Worm (Caenorhabditis elegans): ENCODE measurements around the gene ttr-50.

The ttr-50 gene

DNA sequence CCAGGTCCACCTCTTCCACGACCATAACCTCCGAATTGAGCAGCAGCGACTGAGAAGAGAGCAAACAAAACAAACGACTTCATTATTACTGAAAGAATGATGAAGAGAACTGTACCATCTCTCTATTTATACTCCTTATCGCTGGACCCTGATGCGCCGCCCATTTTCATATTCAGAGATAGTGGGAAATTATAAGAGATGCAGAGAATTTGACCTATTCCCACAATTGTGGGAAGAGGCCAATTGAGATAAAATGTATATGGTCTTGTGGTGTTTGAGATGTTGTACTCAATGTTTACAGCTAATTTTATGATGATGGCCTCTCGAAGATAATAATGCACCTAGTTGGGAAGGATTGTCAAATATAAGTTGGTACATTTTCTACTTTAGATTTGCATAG lies at the start of gene ttr-50:
Gene ttr-50, minus strand, starts transcription at position 101 of the 400 bp plus-strand sequence.
- TF ChIP-seq cog-1 (tag; optimal IDR thresholded peaks at IDR 0.05) = no peak

DNA sequence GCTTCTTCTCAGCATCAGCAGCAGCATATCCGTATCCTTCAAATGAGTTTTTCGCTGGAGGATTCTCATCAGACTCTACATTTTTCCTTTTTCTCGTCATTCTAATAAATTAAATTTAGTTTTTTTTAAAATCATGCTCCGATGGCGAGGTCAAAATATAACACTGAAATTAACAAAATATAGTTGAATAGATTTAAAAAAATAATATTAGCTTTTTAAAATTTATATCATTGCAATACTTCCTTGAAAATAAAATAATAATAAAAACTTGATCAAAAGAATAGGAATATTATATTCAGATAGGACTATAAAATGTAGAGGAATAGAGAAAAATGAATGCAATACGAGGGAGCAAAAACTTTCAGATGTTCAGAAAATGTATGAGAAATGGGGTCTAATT lies 47.2 kb upstream of the ttr-50 start, which contains the start of gene ZK792.5:
Gene ZK792.5, minus strand, starts transcription at position 101 of the 400 bp plus-strand sequence.
- no peak for TF ChIP-seq ztf-29 (GFP tag; IDR thresholded peaks at IDR 0.05)
- no peak for TF ChIP-seq med-1 (GFP tag; optimal IDR thresholded peaks at IDR 0.05; ENCODE audit: insufficient read depth)
- TF ChIP-seq tab-1 (GFP tag; IDR thresholded peaks at IDR 0.05) = no peak
- no peak for TF ChIP-seq ref-1 (GFP tag; conservative IDR thresholded peaks at IDR 0.05)
- TF ChIP-seq klf-2 (GFP tag; conservative IDR thresholded peaks at IDR 0.05) = no peak
- no peak for TF ChIP-seq T22C8.4 (GFP tag; IDR thresholded peaks at IDR 0.05)
- no peak for TF ChIP-seq cog-1 (tag; optimal IDR thresholded peaks at IDR 0.05)
- TF ChIP-seq ztf-23 (GFP tag; IDR thresholded peaks at IDR 0.05) = no peak
- TF ChIP-seq flt-1 (GFP tag; IDR thresholded peaks at IDR 0.05) = no peak

DNA sequence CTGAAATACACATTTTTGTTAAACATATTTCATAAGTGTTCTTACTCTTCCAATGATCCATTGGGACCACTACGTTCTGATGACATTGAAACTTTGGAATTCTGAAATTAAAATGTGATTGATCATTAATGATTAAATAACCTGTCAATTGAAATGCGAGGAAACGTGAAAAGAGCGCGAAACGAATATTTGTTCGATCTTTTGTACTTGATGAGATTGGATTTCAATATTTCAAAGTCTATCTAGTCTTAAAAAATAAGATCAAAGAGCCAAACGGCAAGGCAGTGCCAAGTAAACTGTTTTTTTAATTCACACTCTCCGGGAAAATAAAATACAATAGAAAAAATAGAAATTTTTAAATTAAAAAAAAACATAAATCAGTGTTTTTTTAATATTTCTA lies 41.1 kb upstream of the ttr-50 start, which contains the start of gene ZK792.4:
Gene ZK792.4, minus strand, starts transcription at position 101 of the 400 bp plus-strand sequence.
- TF ChIP-seq tab-1 (GFP tag; IDR thresholded peaks at IDR 0.05) (no peak), ztf-29 (GFP tag; IDR thresholded peaks at IDR 0.05) (no peak), klf-2 (GFP tag; conservative IDR thresholded peaks at IDR 0.05) (no peak), med-1 (GFP tag; optimal IDR thresholded peaks at IDR 0.05; ENCODE audit: insufficient read depth) (no peak), ztf-23 (GFP tag; IDR thresholded peaks at IDR 0.05) (no peak), ref-1 (GFP tag; conservative IDR thresholded peaks at IDR 0.05) (no peak), T22C8.4 (GFP tag; IDR thresholded peaks at IDR 0.05) (no peak), cog-1 (tag; optimal IDR thresholded peaks at IDR 0.05) (no peak), flt-1 (GFP tag; IDR thresholded peaks at IDR 0.05) (no peak)

DNA sequence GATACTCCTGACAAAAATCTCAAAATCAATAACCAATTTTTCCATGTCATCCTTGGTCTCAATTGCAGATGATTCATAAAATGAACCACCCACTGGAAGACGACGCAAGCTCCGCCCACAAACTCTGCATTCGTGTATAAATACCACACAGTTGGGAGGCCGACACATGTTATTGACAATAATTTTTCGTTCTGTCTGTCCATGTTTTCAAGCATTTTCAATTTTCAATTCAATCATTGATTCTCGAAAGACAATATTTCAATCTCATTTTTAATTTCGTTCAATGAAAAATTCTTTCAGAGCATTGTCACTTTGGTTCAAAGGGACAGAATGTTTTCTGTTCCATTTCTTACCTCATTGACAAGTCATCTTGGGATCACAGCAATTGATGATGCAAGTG lies 35.2 kb upstream of the ttr-50 start, which contains the start of gene inx-9:
Gene inx-9, plus strand, starts transcription at position 301 of the 400 bp plus-strand sequence.
- no peak for TF ChIP-seq ref-1 (GFP tag; conservative IDR thresholded peaks at IDR 0.05)
- TF ChIP-seq ztf-29 (GFP tag; IDR thresholded peaks at IDR 0.05) = no peak
- TF ChIP-seq T22C8.4 (GFP tag; IDR thresholded peaks at IDR 0.05) = no peak
- no peak for TF ChIP-seq tab-1 (GFP tag; IDR thresholded peaks at IDR 0.05)
- no peak for TF ChIP-seq med-1 (GFP tag; optimal IDR thresholded peaks at IDR 0.05; ENCODE audit: insufficient read depth)
- no peak for TF ChIP-seq cog-1 (tag; optimal IDR thresholded peaks at IDR 0.05)
- TF ChIP-seq klf-2 (GFP tag; conservative IDR thresholded peaks at IDR 0.05) = no peak
- no peak for TF ChIP-seq flt-1 (GFP tag; IDR thresholded peaks at IDR 0.05)
- TF ChIP-seq ztf-23 (GFP tag; IDR thresholded peaks at IDR 0.05) = no peak

DNA sequence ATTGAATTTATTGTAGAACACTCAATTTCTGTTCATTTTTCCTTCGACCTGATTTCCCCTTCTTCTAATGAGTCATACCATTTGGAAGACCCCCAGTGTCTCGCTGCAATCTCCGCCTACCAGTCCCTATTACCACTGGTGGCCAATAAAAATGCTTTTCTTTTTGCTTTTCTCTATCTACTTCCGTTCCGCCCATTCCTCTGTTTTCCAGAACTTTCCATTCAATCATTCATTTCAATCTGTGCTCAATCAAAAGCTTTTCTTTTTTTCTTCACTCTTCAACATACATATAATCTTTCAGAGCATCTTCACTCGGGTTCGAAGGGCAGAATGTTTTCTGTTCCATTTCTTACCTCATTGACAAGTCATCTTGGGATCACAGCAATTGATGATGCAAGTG lies 32.7 kb upstream of the ttr-50 start, which contains the start of gene inx-8:
Gene inx-8, plus strand, starts transcription at position 301 of the 400 bp plus-strand sequence.
- TF ChIP-seq ztf-29 (GFP tag; IDR thresholded peaks at IDR 0.05) (no peak), ztf-23 (GFP tag; IDR thresholded peaks at IDR 0.05) (no peak), cog-1 (tag; optimal IDR thresholded peaks at IDR 0.05) (no peak), klf-2 (GFP tag; conservative IDR thresholded peaks at IDR 0.05) (no peak), T22C8.4 (GFP tag; IDR thresholded peaks at IDR 0.05) (no peak), med-1 (GFP tag; optimal IDR thresholded peaks at IDR 0.05; ENCODE audit: insufficient read depth) (no peak), ref-1 (GFP tag; conservative IDR thresholded peaks at IDR 0.05) (no peak), flt-1 (GFP tag; IDR thresholded peaks at IDR 0.05) (no peak), tab-1 (GFP tag; IDR thresholded peaks at IDR 0.05) (no peak)

DNA sequence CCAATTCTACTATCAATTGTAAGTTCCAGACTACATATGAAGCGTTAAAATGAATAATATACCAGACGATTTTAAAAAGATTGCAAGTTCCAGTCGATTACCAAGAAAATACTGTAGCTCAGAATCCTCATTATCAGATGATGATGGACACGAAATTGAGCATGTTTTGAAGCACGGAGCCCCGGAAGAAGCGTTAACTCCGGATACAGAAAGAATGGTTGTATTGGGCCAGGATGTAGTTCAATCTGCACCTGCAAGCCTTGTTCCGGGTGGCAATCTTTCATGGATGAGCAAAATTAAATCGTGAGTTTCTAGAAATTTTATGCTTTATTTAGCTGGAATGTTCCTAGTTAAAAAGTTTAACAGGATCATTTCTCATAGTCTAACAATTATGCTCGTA lies 27.2 kb upstream of the ttr-50 start, which contains the start of gene atg-4.2:
Gene atg-4.2, plus strand, starts transcription at position 24 of the 400 bp plus-strand sequence.
- TF ChIP-seq med-1 (GFP tag; optimal IDR thresholded peaks at IDR 0.05; ENCODE audit: insufficient read depth) (no peak), klf-2 (GFP tag; conservative IDR thresholded peaks at IDR 0.05) (no peak), ztf-29 (GFP tag; IDR thresholded peaks at IDR 0.05) (no peak), tab-1 (GFP tag; IDR thresholded peaks at IDR 0.05) (no peak), cog-1 (tag; optimal IDR thresholded peaks at IDR 0.05) (no peak), T22C8.4 (GFP tag; IDR thresholded peaks at IDR 0.05) (no peak), ztf-23 (GFP tag; IDR thresholded peaks at IDR 0.05) (no peak), ref-1 (GFP tag; conservative IDR thresholded peaks at IDR 0.05) (no peak), flt-1 (GFP tag; IDR thresholded peaks at IDR 0.05) (no peak)

DNA sequence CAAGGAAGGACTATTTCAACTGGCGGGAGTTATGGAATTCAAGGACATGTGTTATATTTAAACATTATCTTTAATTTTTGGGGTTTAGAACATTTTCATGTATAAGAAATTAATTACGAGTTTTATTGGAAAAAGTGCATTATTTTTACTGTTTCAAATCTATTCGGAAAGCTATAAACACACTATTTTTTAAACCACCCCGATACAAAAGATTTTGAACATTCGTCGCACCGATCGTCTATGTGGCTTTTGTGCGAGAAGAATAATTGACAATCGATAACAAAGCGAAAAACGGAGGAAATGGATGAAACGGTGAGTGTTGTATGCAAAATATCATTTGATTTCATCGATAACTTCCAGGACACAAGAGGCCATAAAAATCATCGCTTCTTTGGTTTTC lies 24.2 kb upstream of the ttr-50 start, which contains the start of gene ZK809.9:
Gene ZK809.9, plus strand, starts transcription at position 301 of the 400 bp plus-strand sequence.
- TF ChIP-seq ztf-29 (GFP tag; IDR thresholded peaks at IDR 0.05) = no peak
- TF ChIP-seq tab-1 (GFP tag; IDR thresholded peaks at IDR 0.05) = no peak
- TF ChIP-seq ref-1 (GFP tag; conservative IDR thresholded peaks at IDR 0.05) = no peak
- TF ChIP-seq flt-1 (GFP tag; IDR thresholded peaks at IDR 0.05) = no peak
- TF ChIP-seq cog-1 (tag; optimal IDR thresholded peaks at IDR 0.05) = no peak
- no peak for TF ChIP-seq ztf-23 (GFP tag; IDR thresholded peaks at IDR 0.05)
- TF ChIP-seq med-1 (GFP tag; optimal IDR thresholded peaks at IDR 0.05; ENCODE audit: insufficient read depth) = no peak
- no peak for TF ChIP-seq T22C8.4 (GFP tag; IDR thresholded peaks at IDR 0.05)
- TF ChIP-seq klf-2 (GFP tag; conservative IDR thresholded peaks at IDR 0.05) = no peak

DNA sequence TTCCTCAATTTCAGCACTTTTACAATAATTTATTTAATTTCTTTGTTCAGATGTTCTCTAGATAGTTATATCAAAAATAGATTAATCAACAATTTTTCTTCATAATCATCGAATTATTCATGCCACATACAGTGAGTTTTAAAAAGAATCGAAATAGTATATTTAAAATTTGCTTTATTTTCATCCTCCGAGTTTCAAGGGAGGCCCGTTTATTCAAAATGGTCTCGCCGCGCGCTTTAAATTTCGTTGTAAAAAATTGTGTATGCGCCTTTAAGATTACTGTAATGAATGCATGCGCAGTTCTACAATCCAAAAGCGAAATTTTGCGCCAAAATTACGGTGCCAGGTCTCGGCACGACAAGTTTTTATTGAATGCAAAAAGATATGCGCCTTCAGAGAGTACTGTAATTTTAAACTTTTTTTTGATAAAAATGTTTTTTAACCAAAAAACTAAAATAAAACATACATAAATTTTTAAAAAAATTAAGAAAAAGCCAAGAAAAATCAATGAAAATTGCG lies 19.0 kb upstream of the ttr-50 start, which contains the start of gene ZK792.1:
Gene ZK792.1, plus strand, starts transcription at position 51 of the 519 bp plus-strand sequence.
- TF ChIP-seq ref-1 (GFP tag; conservative IDR thresholded peaks at IDR 0.05) = no peak
- TF ChIP-seq T22C8.4 (GFP tag; IDR thresholded peaks at IDR 0.05) = no peak

DNA sequence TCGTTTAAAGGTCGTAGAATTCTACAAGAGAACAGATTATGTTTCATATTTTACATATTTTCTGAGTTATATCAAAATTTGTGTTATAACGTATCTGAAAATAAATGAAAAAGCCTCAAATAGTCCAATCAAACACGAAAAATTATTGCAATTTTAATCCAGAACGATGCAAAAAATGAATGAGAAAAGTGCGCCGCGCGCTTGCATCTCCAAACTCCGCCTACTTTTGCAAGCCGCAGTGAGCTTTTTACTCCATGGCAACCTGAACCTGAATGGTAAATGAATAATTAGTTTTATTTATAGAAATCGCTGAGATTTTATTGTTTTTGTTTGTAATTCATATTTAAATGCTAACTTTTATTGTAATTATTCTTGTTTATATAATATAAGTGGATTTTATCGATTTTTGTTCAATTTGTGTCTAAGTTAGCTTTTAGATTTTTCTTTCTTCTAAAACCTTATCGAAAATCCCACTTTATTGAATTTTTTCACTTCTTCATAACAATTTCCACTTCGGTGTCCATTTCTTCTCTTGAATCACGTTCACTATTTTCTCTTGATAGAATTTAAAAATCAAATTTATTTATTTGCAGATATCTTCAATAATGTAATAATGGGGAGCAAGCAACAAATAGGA lies 15.4 kb upstream of the ttr-50 start, which contains the start of gene ZK809.5:
Gene ZK809.5, plus strand, starts transcription at position 587 of the 637 bp plus-strand sequence.
- no peak for TF ChIP-seq flt-1 (GFP tag; IDR thresholded peaks at IDR 0.05)
- no peak for TF ChIP-seq cog-1 (tag; optimal IDR thresholded peaks at IDR 0.05)
- no peak for TF ChIP-seq ztf-23 (GFP tag; IDR thresholded peaks at IDR 0.05)
- TF ChIP-seq ref-1 (GFP tag; conservative IDR thresholded peaks at IDR 0.05) = no peak
- TF ChIP-seq ztf-29 (GFP tag; IDR thresholded peaks at IDR 0.05) = no peak
- TF ChIP-seq tab-1 (GFP tag; IDR thresholded peaks at IDR 0.05) = no peak
- TF ChIP-seq T22C8.4 (GFP tag; IDR thresholded peaks at IDR 0.05) = no peak

Measured in whole organism, midembryonic.